Fruit fly (Drosophila melanogaster) Kc167 (cell line): ENCODE data around the gene PTPMT1.

Experiments
- Myc ChIP-seq: fragments of >200 bp; optimal IDR thresholded peaks from 2 replicates; lab custom pipeline; 2017; ENCODE audit warnings: missing external identifiers
- insv ChIP-seq: fragments of >200 bp; optimal IDR thresholded peaks from 3 replicates; lab custom pipeline; 2018; ENCODE audit warnings: missing external identifiers
- ttk ChIP-seq: sonication (Bioruptor generic); optimal IDR thresholded peaks from 2 replicates; lab custom pipeline; 2017; ENCODE audit warnings: missing external identifiers

DNA sequence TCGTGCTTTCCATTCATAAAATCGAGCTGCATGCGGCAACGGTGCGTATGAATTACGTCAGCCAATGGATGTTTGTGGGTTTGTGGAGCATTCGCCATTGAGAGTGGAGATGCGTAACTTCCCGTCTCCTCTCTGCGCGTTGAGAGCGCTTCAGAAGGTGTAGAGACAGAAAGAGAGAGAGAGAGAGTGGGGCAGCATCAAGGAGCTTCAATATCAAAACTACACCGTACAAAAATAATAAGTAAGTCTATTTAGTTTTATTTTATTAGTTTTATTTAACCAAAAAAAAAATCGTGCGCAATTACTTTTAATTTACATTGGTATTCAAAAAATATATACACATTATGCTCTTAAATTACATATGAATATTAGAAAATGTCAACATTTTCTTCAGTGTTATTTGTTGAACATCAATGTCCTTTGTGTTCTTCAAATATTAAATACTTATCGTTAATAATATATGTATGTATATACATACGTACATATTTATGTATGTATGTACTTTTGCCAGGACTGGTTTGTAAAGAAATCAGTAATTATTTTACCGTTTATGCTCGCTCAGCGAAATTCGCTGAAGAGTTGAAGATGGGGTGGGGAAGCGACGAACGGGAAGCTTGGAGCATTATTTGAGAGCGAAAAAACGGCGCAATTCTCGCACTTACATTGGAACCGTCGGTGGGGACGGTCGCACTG lies 35.3 kb upstream of the PTPMT1 start, which contains the start of gene CG10365:
- TF ChIP-seq insv (lab: Kevin White, UChicago) (no peak), ttk (lab: Kevin White, UChicago) (no peak), Myc (lab: Kevin White, UChicago) (no peak)
